Fruit fly (Drosophila melanogaster) S2 (cell line): ENCODE measurements around the gene CG17646.

Experiments
- CG8478 ChIP-seq: fragments of >200 bp; optimal IDR thresholded peaks from 2 replicates; lab custom pipeline; 2018
- CTCF ChIP-seq, 2 experiments: fragments of >200 bp; optimal IDR thresholded peaks; 2 replicates each; lab custom pipeline; 2018

CG17646 gene

dm6 chr2L:1758853-1759252 lies 26.5 kb downstream of the CG17646 start, which contains the start of gene CG17650:
Gene CG17650, minus strand, starts transcription at chr2L:1759093.
- TF ChIP-seq CG8478 (no peak), CTCF (optimal IDR thresholded peaks at IDR 0.05; lab: Kevin White, UChicago) (no peak)

- no peak for TF ChIP-seq CTCF (optimal IDR thresholded peaks at IDR 0.05; lab: Kevin White, UChicago)
- no peak for TF ChIP-seq CG8478
Observed at dm6 chr2L:1783762-1784161, 51.4 kb downstream of the CG17646 start, which contains the start of gene Gr22e. Gene Gr22e, plus strand, starts transcription at chr2L:1784062.

dm6 chr2L:1787929-1788328 lies 55.6 kb downstream of the CG17646 start:
- TF ChIP-seq CG8478, result no peak

dm6 chr2L:1790261-1790660 lies 57.9 kb downstream of the CG17646 start, which contains the start of gene Gr22d:
Gene Gr22d, minus strand, starts transcription at chr2L:1790361.
- TF ChIP-seq CG8478 (no peak), CTCF (optimal IDR thresholded peaks at IDR 0.05; lab: Kevin White, UChicago) (no peak)

dm6 chr2L:1791723-1792122 lies 59.4 kb downstream of the CG17646 start, which contains the start of gene Gr22c:
Gene Gr22c, minus strand, starts transcription at chr2L:1791823.
- TF ChIP-seq CG8478 (no peak), CTCF (optimal IDR thresholded peaks at IDR 0.05; lab: Kevin White, UChicago) (no peak)

dm6 chr2L:1793168-1793567 lies 60.8 kb downstream of the CG17646 start, which contains the start of gene Gr22b:
Gene Gr22b, minus strand, starts transcription at chr2L:1793268.
- no peak for TF ChIP-seq CG8478
- TF ChIP-seq CTCF (optimal IDR thresholded peaks at IDR 0.05; lab: Kevin White, UChicago), result no peak

dm6 chr2L:1794817-1795216 lies 62.5 kb downstream of the CG17646 start, which contains the start of gene Gr22a:
Gene Gr22a, minus strand, starts transcription at chr2L:1794917.
- TF ChIP-seq CG8478, result no peak
- TF ChIP-seq CTCF (optimal IDR thresholded peaks at IDR 0.05; lab: Kevin White, UChicago), result no peak
